Worm (Caenorhabditis elegans) whole organism, L1 larva: ENCODE measurements around the gene K01D12.7.

Experiments
- C16A3.4 ChIP-seq: fragments of 150-350 bp; optimal IDR thresholded peaks from 2 replicates; lab custom pipeline; 2014; ENCODE audit warnings: missing biosample characterization, missing genetic modification characterization
- C34B4.2 ChIP-seq: sonication (generic microtip); optimal IDR thresholded peaks from 2 replicates; lab custom pipeline; 2017; ENCODE audit warnings: mild to moderate bottlenecking, missing genetic modification characterization, missing compliant biosample characterization
- F16B12.6 ChIP-seq: fragments of 150-350 bp; optimal IDR thresholded peaks from 2 replicates; lab custom pipeline; 2014; ENCODE audit warnings: missing biosample characterization, missing genetic modification characterization
- aha-1 ChIP-seq: fragments of 150-350 bp; optimal IDR thresholded peaks from 2 replicates; lab custom pipeline; 2014; ENCODE audit warnings: missing biosample characterization, missing genetic modification characterization
- alr-1 ChIP-seq: fragments of 200-800 bp; sonication (Bioruptor generic); optimal IDR thresholded peaks from 2 replicates; lab custom pipeline; 2018; ENCODE audit warnings: borderline replicate concordance, mild to moderate bottlenecking, missing genetic modification characterization, missing compliant biosample characterization
- blmp-1 ChIP-seq: fragments of 150-350 bp; optimal IDR thresholded peaks from 2 replicates; lab custom pipeline; 2014; ENCODE audit warnings: missing biosample characterization, missing genetic modification characterization
- ceh-8 ChIP-seq: fragments of 200-800 bp; sonication (Bioruptor generic); optimal IDR thresholded peaks from 2 replicates; lab custom pipeline; 2018; ENCODE audit warnings: mild to moderate bottlenecking, missing genetic modification characterization, moderate library complexity, missing compliant biosample characterization
- ceh-82 ChIP-seq, 3 experiments: fragments of 150-350 bp in 1 of 3; sonication (generic microtip) in 2 of 3; optimal IDR thresholded peaks; 2 replicates each; lab custom pipeline; 2014 to 2017; ENCODE audit warnings: missing biosample characterization in 3 of 3, missing genetic modification characterization in 3 of 3
- ces-1 ChIP-seq: fragments of 150-350 bp; optimal IDR thresholded peaks from 2 replicates; lab custom pipeline; 2014; ENCODE audit warnings: missing biosample characterization, missing genetic modification reagents, missing genetic modification characterization
- dpl-1 ChIP-seq, 3 experiments: fragments of 150-350 bp in 2 of 3; sonication (generic microtip) in 1 of 3; optimal IDR thresholded peaks; 2 replicates each; lab custom pipeline; 2014 to 2017; ENCODE audit warnings: missing biosample characterization in 3 of 3, missing genetic modification characterization in 3 of 3, missing genetic modification reagents in 3 of 3
- dsc-1 ChIP-seq: sonication (generic microtip); optimal IDR thresholded peaks from 2 replicates; lab custom pipeline; 2016; ENCODE audit warnings: mild to moderate bottlenecking, missing genetic modification characterization, missing compliant biosample characterization
- efl-1 ChIP-seq, 4 experiments: fragments of 150-350 bp; optimal IDR thresholded peaks in 3 of 4; peaks in 1 of 4; 1 replicate in 1 of 4; 2 replicates in 3 of 4; lab custom pipeline; 2014; ENCODE audit warnings: missing biosample characterization in 2 of 4, missing genetic modification characterization in 2 of 4, missing genetic modification reagents in 2 of 4
- egl-13 ChIP-seq: sonication (generic microtip); optimal IDR thresholded peaks from 2 replicates; lab custom pipeline; 2016; ENCODE audit warnings: missing genotype, missing genetic modification reagents, missing genetic modification characterization, missing compliant biosample characterization
- egl-27 ChIP-seq, 2 experiments: fragments of 150-350 bp in 1 of 2; sonication (generic microtip); optimal IDR thresholded peaks; 3 replicates each; lab custom pipeline; 2017 to 2018; ENCODE audit warnings: missing biosample characterization in 2 of 2, missing genetic modification characterization in 2 of 2, missing genetic modification reagents in 2 of 2
- elt-2 ChIP-seq: sonication (generic microtip); optimal IDR thresholded peaks from 2 replicates; lab custom pipeline; 2016; ENCODE audit warnings: missing genetic modification characterization, mild to moderate bottlenecking, inconsistent platforms, missing compliant biosample characterization, missing genetic modification reagents
- fkh-10 ChIP-seq: sonication (generic microtip); optimal IDR thresholded peaks from 2 replicates; lab custom pipeline; 2017; ENCODE audit warnings: missing biosample characterization, missing genetic modification reagents, missing genetic modification characterization
- fkh-4 ChIP-seq: sonication (generic microtip); optimal IDR thresholded peaks from 2 replicates; lab custom pipeline; 2016; ENCODE audit warnings: missing compliant biosample characterization, missing genetic modification characterization, borderline replicate concordance
- fos-1 ChIP-seq: fragments of 150-350 bp; optimal IDR thresholded peaks from 2 replicates; lab custom pipeline; 2014; ENCODE audit warnings: missing biosample characterization, missing genetic modification characterization
- hlh-4 ChIP-seq: sonication (generic microtip); optimal IDR thresholded peaks from 2 replicates; lab custom pipeline; 2016; ENCODE audit warnings: mild to moderate bottlenecking, missing genetic modification characterization, missing compliant biosample characterization
- irx-1 ChIP-seq: sonication (generic microtip); optimal IDR thresholded peaks from 2 replicates; lab custom pipeline; 2016; ENCODE audit warnings: missing genetic modification characterization, missing compliant biosample characterization
- lin-13 ChIP-seq: fragments of 150-350 bp; optimal IDR thresholded peaks from 2 replicates; lab custom pipeline; 2014; ENCODE audit warnings: missing biosample characterization, missing genetic modification reagents, missing genetic modification characterization
- lin-15B ChIP-seq: fragments of 150-350 bp; sonication (generic microtip); optimal IDR thresholded peaks from 3 replicates; lab custom pipeline; 2014; ENCODE audit warnings: missing biosample characterization, missing genetic modification characterization
- lin-35 ChIP-seq, 2 experiments: fragments of 150-350 bp; optimal IDR thresholded peaks; 2 replicates each; lab custom pipeline; 2014; ENCODE audit warnings: missing biosample characterization in 2 of 2, missing genetic modification characterization in 2 of 2, missing genetic modification reagents in 2 of 2
- lsy-2 ChIP-seq, 2 experiments: fragments of 150-350 bp; optimal IDR thresholded peaks; 2 replicates each; lab custom pipeline; 2014; ENCODE audit warnings: missing biosample characterization in 2 of 2, missing genetic modification characterization in 2 of 2
- mab-9 ChIP-seq: fragments of 200-800 bp; sonication (Bioruptor generic); IDR thresholded peaks from 2 replicates; pipeline ENCODE4 v1.3.6; 2022; ENCODE audit warnings: missing genetic modification reagents, missing genetic modification characterization, missing compliant biosample characterization
- mef-2 ChIP-seq: fragments of 150-350 bp; optimal IDR thresholded peaks from 2 replicates; lab custom pipeline; 2014; ENCODE audit warnings: missing biosample characterization, missing genetic modification characterization
- mep-1 ChIP-seq: fragments of 150-350 bp; optimal IDR thresholded peaks from 2 replicates; lab custom pipeline; 2014; ENCODE audit warnings: missing biosample characterization, missing genetic modification characterization
- nhr-12 ChIP-seq: sonication (generic microtip); optimal IDR thresholded peaks from 2 replicates; lab custom pipeline; 2017; ENCODE audit warnings: missing biosample characterization, missing genetic modification characterization
- nhr-19 ChIP-seq: fragments of 200-800 bp; sonication (Bioruptor generic); conservative IDR thresholded peaks from 2 replicates; pipeline ENCODE4 v1.3.6; 2022; ENCODE audit warnings: missing genetic modification characterization, missing compliant biosample characterization
- nhr-20 ChIP-seq: sonication (generic microtip); optimal IDR thresholded peaks from 2 replicates; lab custom pipeline; 2016; ENCODE audit warnings: mild to moderate bottlenecking, missing genetic modification characterization, missing compliant biosample characterization
- nhr-237 ChIP-seq: fragments of 150-350 bp; optimal IDR thresholded peaks from 2 replicates; lab custom pipeline; 2014; ENCODE audit warnings: missing biosample characterization, missing genetic modification characterization
- nhr-47 ChIP-seq: sonication (generic microtip); optimal IDR thresholded peaks from 2 replicates; lab custom pipeline; 2016; ENCODE audit warnings: mild to moderate bottlenecking, missing genetic modification characterization, moderate library complexity, missing compliant biosample characterization
- nhr-76 ChIP-seq: sonication (generic microtip); optimal IDR thresholded peaks from 2 replicates; lab custom pipeline; 2017; ENCODE audit warnings: missing biosample characterization, missing genetic modification characterization
- nhr-77 ChIP-seq: fragments of 150-350 bp; optimal IDR thresholded peaks from 2 replicates; lab custom pipeline; 2014; ENCODE audit warnings: missing biosample characterization, missing genetic modification characterization
- nhr-85 ChIP-seq: sonication (generic microtip); peaks from one replicate; lab custom pipeline; 2016; ENCODE audit warnings: missing genetic modification characterization, inconsistent platforms, missing compliant biosample characterization
- nhr-90 ChIP-seq: sonication (generic microtip); optimal IDR thresholded peaks from 2 replicates; lab custom pipeline; 2016; ENCODE audit warnings: mild to moderate bottlenecking, missing genetic modification characterization, missing compliant biosample characterization; ENCODE audit not compliant: poor library complexity
- pax-3 ChIP-seq: fragments of 200-800 bp; sonication (Bioruptor generic); optimal IDR thresholded peaks from 2 replicates; lab custom pipeline; 2018; ENCODE audit warnings: mild to moderate bottlenecking, missing genetic modification characterization, moderate library complexity, missing compliant biosample characterization
- rnt-1 ChIP-seq: sonication (generic microtip); optimal IDR thresholded peaks from 2 replicates; lab custom pipeline; 2016; ENCODE audit warnings: mild to moderate bottlenecking, missing genetic modification characterization, moderate library complexity, missing compliant biosample characterization
- skn-1 ChIP-seq: fragments of 150-350 bp; optimal IDR thresholded peaks from 2 replicates; lab custom pipeline; 2014; ENCODE audit warnings: missing biosample characterization, missing genetic modification characterization
- snpc-4 ChIP-seq: fragments of 150-350 bp; optimal IDR thresholded peaks from 2 replicates; lab custom pipeline; 2014; ENCODE audit warnings: missing biosample characterization, missing genetic modification characterization
- sox-4 ChIP-seq: sonication (generic microtip); optimal IDR thresholded peaks from 2 replicates; lab custom pipeline; 2016; ENCODE audit warnings: missing genetic modification characterization, missing compliant biosample characterization
- sptf-1 ChIP-seq: fragments of 150-350 bp; optimal IDR thresholded peaks from 2 replicates; lab custom pipeline; 2014; ENCODE audit warnings: missing biosample characterization, missing genetic modification characterization
- sup-37 ChIP-seq: fragments of 200-800 bp; sonication (Bioruptor generic); optimal IDR thresholded peaks from 2 replicates; lab custom pipeline; 2018; ENCODE audit warnings: mild to moderate bottlenecking, missing genetic modification characterization, missing compliant biosample characterization
- tbx-2 ChIP-seq: sonication (generic microtip); optimal IDR thresholded peaks from 2 replicates; lab custom pipeline; 2016; ENCODE audit warnings: missing genetic modification characterization, missing compliant biosample characterization
- unc-130 ChIP-seq: fragments of 150-350 bp; optimal IDR thresholded peaks from 2 replicates; lab custom pipeline; 2017; ENCODE audit warnings: missing biosample characterization, missing genetic modification characterization, inconsistent platforms
- unc-62 ChIP-seq: fragments of 150-350 bp; optimal IDR thresholded peaks from 2 replicates; lab custom pipeline; 2014; ENCODE audit warnings: missing biosample characterization, missing genetic modification reagents, missing genetic modification characterization
- unc-98 ChIP-seq: fragments of 200-800 bp; sonication (Bioruptor generic); IDR thresholded peaks from 2 replicates; pipeline ENCODE4 v1.3.6; 2022; ENCODE audit warnings: missing genetic modification characterization, missing compliant biosample characterization
- vab-15 ChIP-seq: sonication (generic microtip); optimal IDR thresholded peaks from 2 replicates; lab custom pipeline; 2017; ENCODE audit warnings: missing genotype, mild to moderate bottlenecking, missing genetic modification characterization, missing compliant biosample characterization
- xbp-1 ChIP-seq: sonication (generic microtip); optimal IDR thresholded peaks from 2 replicates; lab custom pipeline; 2016; ENCODE audit warnings: missing genetic modification characterization, missing compliant biosample characterization
- ztf-4 ChIP-seq: fragments of 150-350 bp; optimal IDR thresholded peaks from 2 replicates; lab custom pipeline; 2014; ENCODE audit warnings: missing biosample characterization, missing genetic modification characterization

The K01D12.7 gene

ce11 chrV:12401383-12401782, at the start of gene K01D12.7:
Gene K01D12.7, minus strand, starts transcription at chrV:12401483.
- TF ChIP-seq ceh-82 (tag; optimal IDR thresholded peaks at IDR 0.05; lab: Kevin White, UChicago) (no peak), F16B12.6 (tag; lab: Kevin White, UChicago) (no peak), ceh-8 (no peak), blmp-1 (no peak), nhr-77 (tag; lab: Kevin White, UChicago) (no peak), ces-1 (no peak), hlh-4 (tag; lab: Kevin White, UChicago) (no peak), lin-13 (no peak), lin-15B (tag; lab: Kevin White, UChicago) (no peak), mab-9 (GFP tag; lab: Robert Waterston, UW) (no peak), xbp-1 (tag; lab: Kevin White, UChicago) (no peak), nhr-237 (tag; lab: Kevin White, UChicago) (no peak), egl-13 (tag; lab: Kevin White, UChicago) (no peak), C34B4.2 (no peak), skn-1 (tag; lab: Kevin White, UChicago) (no peak), sup-37 (GFP tag; lab: Kevin White, UChicago) (no peak), aha-1 (tag; lab: Kevin White, UChicago) (no peak), lin-35 (GFP tag; optimal IDR thresholded peaks at IDR 0.05; lab: Kevin White, UChicago) (no peak)

DNA sequence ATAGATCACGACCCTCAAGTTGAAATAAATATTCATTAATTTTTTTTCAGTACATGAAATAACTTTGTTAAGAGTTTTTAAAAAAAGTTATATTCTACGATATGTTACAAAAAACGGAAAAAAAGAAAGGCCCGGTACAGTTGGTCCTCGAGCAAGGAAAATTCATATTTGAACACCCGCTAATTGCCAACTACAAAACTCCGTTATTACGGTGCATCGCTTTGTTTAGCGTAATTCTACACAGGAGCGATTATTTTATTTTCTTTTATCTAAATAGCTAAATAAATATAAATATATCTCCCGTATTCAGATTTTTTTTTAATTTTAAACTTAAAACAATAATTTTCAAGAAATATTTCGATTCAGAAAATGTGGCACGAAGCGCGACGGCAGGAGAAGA, 49.2 kb upstream of the K01D12.7 start, which contains the start of gene F28C1.1:
Gene F28C1.1 (plus strand): TSS at position 365 of the 400 bp plus-strand sequence.
- TF ChIP-seq nhr-76 (no peak), unc-62 (GFP tag; lab: Kevin White, UChicago) (no peak), fos-1 (no peak), xbp-1 (tag; lab: Kevin White, UChicago) (peak; percentile 18), nhr-90 (tag; lab: Kevin White, UChicago) (peak; percentile 12), alr-1 (tag; lab: Kevin White, UChicago) (no peak), hlh-4 (tag; lab: Kevin White, UChicago) (no peak), elt-2 (no peak), fkh-4 (tag; lab: Kevin White, UChicago) (no peak), ceh-82 (tag; optimal IDR thresholded peaks at IDR 0.05; lab: Kevin White, UChicago) (peak in 1 of 3 experiments; percentile 34), vab-15 (tag; lab: Kevin White, UChicago) (no peak), nhr-47 (peak; percentile 40), rnt-1 (peak; percentile 9), blmp-1 (peak; percentile 29), efl-1 (optimal IDR thresholded peaks at IDR 0.05; lab: Kevin White, UChicago) (peak; percentile 60 to 90), efl-1 (GFP tag; optimal IDR thresholded peaks at IDR 0.05 in 1 of 2; lab: Kevin White, UChicago) (peak; percentile 92 to 99), lsy-2 (tag; optimal IDR thresholded peaks at IDR 0.05; lab: Kevin White, UChicago) (peak in 1 of 2 experiments; percentile 70), dpl-1 (GFP tag; optimal IDR thresholded peaks at IDR 0.05; lab: Kevin White, UChicago) (peak; percentile 84 to 92 (median 88)), lin-35 (GFP tag; optimal IDR thresholded peaks at IDR 0.05; lab: Kevin White, UChicago) (peak; percentile 86 to 95), nhr-237 (tag; lab: Kevin White, UChicago) (peak; percentile 3), pax-3 (tag; lab: Kevin White, UChicago) (no peak), unc-98 (no peak), mab-9 (GFP tag; lab: Robert Waterston, UW) (no peak), nhr-20 (tag; lab: Kevin White, UChicago) (peak; percentile 25), C16A3.4 (peak; percentile 43), egl-13 (tag; lab: Kevin White, UChicago) (no peak), nhr-19 (GFP tag; lab: Robert Waterston, UW) (no peak), aha-1 (tag; lab: Kevin White, UChicago) (no peak), skn-1 (tag; lab: Kevin White, UChicago) (peak; percentile 68), irx-1 (tag; lab: Kevin White, UChicago) (no peak), nhr-85 (peak; percentile 23), tbx-2 (peak; percentile 12), ztf-4 (tag; lab: Kevin White, UChicago) (no peak), nhr-12 (tag; lab: Kevin White, UChicago) (no peak), dsc-1 (tag; lab: Kevin White, UChicago) (no peak), snpc-4 (tag; lab: Kevin White, UChicago) (no peak), mef-2 (tag; lab: Kevin White, UChicago) (no peak), sox-4 (tag; lab: Kevin White, UChicago) (no peak), unc-130 (tag; lab: Kevin White, UChicago) (no peak), sptf-1 (tag; lab: Kevin White, UChicago) (no peak), mep-1 (tag; lab: Kevin White, UChicago) (no peak), fkh-10 (no peak), egl-27 (tag; optimal IDR thresholded peaks at IDR 0.05; lab: Kevin White, UChicago) (no peak), F16B12.6 (tag; lab: Kevin White, UChicago) (no peak)
- TF ChIP-seq, all 84 proteins: peak for 16
